Worm (Caenorhabditis elegans) whole organism, L3 larva: ENCODE measurements around the gene nape-1.

Experiments
- R02D3.7 ChIP-seq: fragments of 150-350 bp; optimal IDR thresholded peaks from 2 replicates; lab custom pipeline; 2014; ENCODE audit warnings: missing biosample characterization, missing genetic modification characterization
- ZK546.5 ChIP-seq: sonication (generic microtip); optimal IDR thresholded peaks from 2 replicates; lab custom pipeline; 2017; ENCODE audit warnings: missing biosample characterization, missing genetic modification characterization
- aly-2 ChIP-seq: fragments of 150-350 bp; optimal IDR thresholded peaks from 2 replicates; lab custom pipeline; 2014; ENCODE audit warnings: missing biosample characterization, missing genetic modification characterization
- ama-1 ChIP-seq: fragments of 150-350 bp; optimal IDR thresholded peaks from 2 replicates; lab custom pipeline; 2018
- ceh-16 ChIP-seq: sonication (generic microtip); optimal IDR thresholded peaks from 2 replicates; lab custom pipeline; 2017; ENCODE audit warnings: missing biosample characterization, missing genetic modification characterization
- ceh-28 ChIP-seq: fragments of 150-350 bp; optimal IDR thresholded peaks from 2 replicates; lab custom pipeline; 2014; ENCODE audit warnings: missing biosample characterization, missing genetic modification reagents, missing genetic modification characterization
- ceh-82 ChIP-seq: fragments of 150-350 bp; optimal IDR thresholded peaks from 2 replicates; lab custom pipeline; 2014; ENCODE audit warnings: missing biosample characterization, missing genetic modification characterization
- ceh-9 ChIP-seq: sonication (generic microtip); optimal IDR thresholded peaks from 2 replicates; lab custom pipeline; 2018; ENCODE audit warnings: missing biosample characterization, missing genetic modification characterization
- daf-12 ChIP-seq: fragments of 150-350 bp; optimal IDR thresholded peaks from 2 replicates; lab custom pipeline; 2014; ENCODE audit warnings: missing biosample characterization, missing genetic modification reagents, missing genetic modification characterization
- egl-27 ChIP-seq: sonication (generic microtip); optimal IDR thresholded peaks from 4 replicates; lab custom pipeline; 2017; ENCODE audit warnings: missing biosample characterization, missing genetic modification reagents, missing genetic modification characterization
- egl-5 ChIP-seq: fragments of 150-350 bp; optimal IDR thresholded peaks from 2 replicates; lab custom pipeline; 2017; ENCODE audit warnings: missing biosample characterization, missing genetic modification reagents, missing genetic modification characterization, inconsistent platforms
- elt-1 ChIP-seq: fragments of 150-350 bp; optimal IDR thresholded peaks from 2 replicates; lab custom pipeline; 2014; ENCODE audit warnings: missing biosample characterization, missing genetic modification characterization
- elt-2 ChIP-seq: sonication (generic microtip); optimal IDR thresholded peaks from 2 replicates; lab custom pipeline; 2016; ENCODE audit warnings: missing genetic modification reagents, mild to moderate bottlenecking, missing genetic modification characterization, missing compliant biosample characterization
- elt-3 ChIP-seq, 3 experiments: fragments of 150-350 bp in 1 of 3; sonication (generic microtip) in 2 of 3; optimal IDR thresholded peaks; 2 replicates in 2 of 3; 4 replicates in 1 of 3; lab custom pipeline; 2014 to 2017; ENCODE audit warnings: missing biosample characterization in 3 of 3, missing genetic modification characterization in 3 of 3
- eor-1 ChIP-seq, 2 experiments: fragments of 150-350 bp; optimal IDR thresholded peaks; 2 replicates each; lab custom pipeline; 2014 to 2018; ENCODE audit warnings: missing biosample characterization in 2 of 2, missing genetic modification characterization in 2 of 2
- fkh-10 ChIP-seq: sonication (generic microtip); optimal IDR thresholded peaks from 2 replicates; lab custom pipeline; 2017; ENCODE audit warnings: missing biosample characterization, missing genetic modification reagents, missing genetic modification characterization
- hmg-11 ChIP-seq: sonication (generic microtip); optimal IDR thresholded peaks from 2 replicates; lab custom pipeline; 2016; ENCODE audit warnings: missing genetic modification characterization, missing compliant biosample characterization
- jun-1 ChIP-seq: fragments of 150-350 bp; optimal IDR thresholded peaks from 2 replicates; lab custom pipeline; 2014; ENCODE audit warnings: missing biosample characterization, missing genetic modification reagents, missing genetic modification characterization
- lin-15B ChIP-seq: fragments of 150-350 bp; optimal IDR thresholded peaks from 2 replicates; lab custom pipeline; 2014; ENCODE audit warnings: missing biosample characterization, missing genetic modification characterization
- lin-39 ChIP-seq: fragments of 150-350 bp; optimal IDR thresholded peaks from 2 replicates; lab custom pipeline; 2018; ENCODE audit warnings: missing biosample characterization, missing genetic modification reagents, missing genetic modification characterization
- lsy-12 ChIP-seq: sonication (generic microtip); optimal IDR thresholded peaks from 2 replicates; lab custom pipeline; 2016; ENCODE audit warnings: mild to moderate bottlenecking, missing genetic modification characterization, missing compliant biosample characterization
- mdl-1 ChIP-seq: fragments of 150-350 bp; optimal IDR thresholded peaks from 2 replicates; lab custom pipeline; 2014; ENCODE audit warnings: missing biosample characterization, missing genetic modification characterization
- mml-1 ChIP-seq: fragments of 150-350 bp; sonication (generic microtip); optimal IDR thresholded peaks from 3 replicates; lab custom pipeline; 2014; ENCODE audit warnings: missing biosample characterization, missing genetic modification characterization
- nfya-1 ChIP-seq: sonication (generic microtip); optimal IDR thresholded peaks from 2 replicates; lab custom pipeline; 2017; ENCODE audit warnings: missing genetic modification characterization, mild to moderate bottlenecking, missing compliant biosample characterization, antibody characterized with exemption, moderate library complexity; ENCODE audit not compliant: insufficient read depth
- nhr-11 ChIP-seq: fragments of 150-350 bp; optimal IDR thresholded peaks from 2 replicates; lab custom pipeline; 2014; ENCODE audit warnings: missing biosample characterization, missing genetic modification characterization
- nhr-12 ChIP-seq: fragments of 150-350 bp; optimal IDR thresholded peaks from 2 replicates; lab custom pipeline; 2014; ENCODE audit warnings: missing biosample characterization, missing genetic modification characterization
- nhr-23 ChIP-seq: fragments of 150-350 bp; optimal IDR thresholded peaks from 2 replicates; lab custom pipeline; 2014; ENCODE audit warnings: missing biosample characterization, missing genetic modification reagents, missing genetic modification characterization
- nhr-25 ChIP-seq: sonication (generic microtip); optimal IDR thresholded peaks from 2 replicates; lab custom pipeline; 2017; ENCODE audit warnings: missing biosample characterization, missing genetic modification characterization
- nhr-28 ChIP-seq: fragments of 150-350 bp; optimal IDR thresholded peaks from 2 replicates; lab custom pipeline; 2014; ENCODE audit warnings: missing biosample characterization, missing genetic modification characterization
- nhr-43 ChIP-seq: sonication (generic microtip); optimal IDR thresholded peaks from 2 replicates; lab custom pipeline; 2016; ENCODE audit warnings: mild to moderate bottlenecking, missing genetic modification characterization, missing compliant biosample characterization; ENCODE audit not compliant: poor library complexity, severe bottlenecking
- nhr-67 ChIP-seq: fragments of 150-350 bp; optimal IDR thresholded peaks from 2 replicates; lab custom pipeline; 2014; ENCODE audit warnings: missing biosample characterization, missing genetic modification characterization
- nhr-76 ChIP-seq: fragments of 150-350 bp; sonication (generic microtip); optimal IDR thresholded peaks from 5 replicates; lab custom pipeline; 2014; ENCODE audit warnings: missing biosample characterization, missing genetic modification characterization
- nhr-77 ChIP-seq: fragments of 150-350 bp; optimal IDR thresholded peaks from 2 replicates; lab custom pipeline; 2014; ENCODE audit warnings: missing biosample characterization, missing genetic modification characterization
- pha-4 ChIP-seq: fragments of 150-350 bp; optimal IDR thresholded peaks from 2 replicates; lab custom pipeline; 2014; ENCODE audit warnings: missing biosample characterization, missing genetic modification reagents, missing genetic modification characterization
- pqm-1 ChIP-seq: fragments of 150-350 bp; optimal IDR thresholded peaks from 2 replicates; lab custom pipeline; 2017; ENCODE audit warnings: missing biosample characterization, missing genetic modification characterization, inconsistent platforms
- sea-2 ChIP-seq: fragments of 150-350 bp; sonication (generic microtip); optimal IDR thresholded peaks from 4 replicates; lab custom pipeline; 2014; ENCODE audit warnings: missing biosample characterization, missing genetic modification reagents, missing genetic modification characterization
- skn-1 ChIP-seq: fragments of 150-350 bp; optimal IDR thresholded peaks from 2 replicates; lab custom pipeline; 2014; ENCODE audit warnings: missing biosample characterization, missing genetic modification characterization
- snpc-4 ChIP-seq: fragments of 150-350 bp; optimal IDR thresholded peaks from 2 replicates; lab custom pipeline; 2014; ENCODE audit warnings: missing biosample characterization, missing genetic modification characterization
- tbx-2 ChIP-seq: sonication (generic microtip); optimal IDR thresholded peaks from 2 replicates; lab custom pipeline; 2016; ENCODE audit warnings: mild to moderate bottlenecking, missing genetic modification characterization, missing compliant biosample characterization
- zag-1 ChIP-seq: fragments of 150-350 bp; optimal IDR thresholded peaks from 2 replicates; lab custom pipeline; 2014; ENCODE audit warnings: missing biosample characterization, missing genetic modification characterization
- ztf-4 ChIP-seq: fragments of 150-350 bp; optimal IDR thresholded peaks from 2 replicates; lab custom pipeline; 2014; ENCODE audit warnings: missing biosample characterization, missing genetic modification characterization

The nape-1 gene

DNA sequence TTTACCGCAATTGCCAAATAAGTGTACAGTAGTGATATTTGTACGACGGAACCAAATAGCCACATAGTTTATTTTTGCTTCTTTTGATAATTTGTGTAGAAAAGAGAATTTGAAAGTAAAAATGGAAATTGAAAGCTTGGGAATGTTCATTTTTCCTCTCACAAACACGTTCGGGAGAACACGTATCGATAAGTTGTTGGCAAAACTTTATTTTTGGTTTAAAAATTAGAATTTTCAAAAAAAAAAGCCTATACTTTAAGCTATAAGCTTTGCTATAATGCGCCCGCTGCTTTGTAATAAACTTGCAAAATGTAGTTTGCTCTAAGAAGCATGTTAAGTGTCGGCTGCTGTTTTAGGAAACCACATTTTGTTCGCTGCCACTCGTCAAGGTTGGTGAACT is 14.7 kb upstream of the nape-1 start, which contains the start of gene Y37E11AR.7:
Gene Y37E11AR.7, minus strand, starts transcription at position 101 of the 400 bp plus-strand sequence.
- TF ChIP-seq nhr-28 (tag; lab: Kevin White, UChicago) (no peak), hmg-11 (no peak)

DNA sequence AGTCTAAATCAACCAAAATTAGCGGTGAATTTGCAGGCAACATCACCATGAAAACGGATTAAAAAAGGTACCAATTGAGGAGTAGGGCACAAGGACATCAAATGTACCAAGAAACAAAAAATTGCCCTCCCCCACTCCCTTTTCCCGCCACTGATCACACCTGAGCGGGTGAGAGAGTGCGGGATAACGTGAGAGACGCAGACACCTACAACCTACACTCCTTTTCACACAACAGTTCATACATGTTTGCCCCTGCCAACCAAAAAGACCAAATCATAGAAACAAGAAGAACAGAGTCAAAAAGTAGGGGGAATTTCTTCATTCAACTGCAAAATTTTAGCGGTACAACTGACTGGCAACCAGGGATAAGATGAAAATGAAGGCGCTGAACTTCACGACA is 11.6 kb upstream of the nape-1 start:
- TF ChIP-seq nhr-11 (no peak), sea-2 (GFP tag; lab: Kevin White, UChicago) (no peak), pha-4 (no peak)
- TF ChIP-seq, all 47 proteins: peak for 0

DNA sequence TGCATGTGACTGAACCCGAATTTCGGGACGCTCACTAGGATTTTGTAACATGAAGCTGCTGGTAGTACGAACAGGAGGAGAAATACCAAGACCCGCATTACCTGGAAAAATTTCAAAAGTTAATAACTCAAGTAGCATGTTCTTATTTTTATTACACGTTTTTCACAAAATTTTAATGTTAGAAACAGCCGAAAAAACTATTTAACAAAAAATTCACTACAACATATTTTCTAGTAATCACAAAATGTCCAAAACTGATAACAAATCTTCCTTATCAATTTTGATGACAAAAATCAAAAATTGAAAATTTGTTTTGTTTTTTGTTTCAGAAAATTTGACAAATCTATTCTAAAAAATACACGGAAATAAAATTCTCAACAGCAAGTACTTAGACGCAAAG is 10.3 kb upstream of the nape-1 start, which contains the start of gene ugt-45:
Gene ugt-45, minus strand, starts transcription at position 101 of the 400 bp plus-strand sequence.
- TF ChIP-seq zag-1 (tag; lab: Kevin White, UChicago) (no peak), mdl-1 (tag; lab: Kevin White, UChicago) (no peak), elt-1 (tag; lab: Kevin White, UChicago) (no peak), nhr-11 (no peak), snpc-4 (tag; lab: Kevin White, UChicago) (no peak), daf-12 (no peak), nhr-12 (tag; lab: Kevin White, UChicago) (no peak), ceh-82 (tag; lab: Kevin White, UChicago) (no peak), tbx-2 (tag; lab: Kevin White, UChicago) (no peak), egl-27 (no peak), ceh-28 (tag; lab: Kevin White, UChicago) (no peak)
- TF ChIP-seq, all 47 proteins: peak for 0

DNA sequence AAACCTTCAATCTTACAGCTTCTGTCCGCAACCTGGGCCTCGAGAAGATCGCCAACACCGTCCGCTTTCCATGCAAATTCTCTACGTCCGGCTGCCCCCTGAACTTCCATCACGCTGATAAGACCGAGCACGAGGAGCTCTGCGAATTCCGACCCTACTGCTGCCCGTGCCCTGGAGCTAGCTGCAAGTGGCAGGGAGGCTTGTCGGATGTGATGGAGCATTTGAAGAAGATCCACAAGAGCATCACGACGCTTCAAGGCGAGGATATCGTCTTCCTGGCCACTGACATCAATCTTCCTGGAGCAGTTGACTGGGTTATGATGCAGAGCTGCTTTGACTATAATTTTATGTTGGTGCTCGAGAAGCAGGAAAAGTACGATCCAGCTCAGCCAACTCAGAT is 5.1 kb upstream of the nape-1 start:
- no peak for TF ChIP-seq egl-27
- TF ChIP-seq ama-1: no peak
- TF ChIP-seq nhr-11: no peak
- TF ChIP-seq ZK546.5 (tag; lab: Kevin White, UChicago): no peak
- TF ChIP-seq ceh-16 (tag; lab: Kevin White, UChicago): no peak
- no peak for TF ChIP-seq nhr-76
- TF ChIP-seq elt-2 (tag; lab: Kevin White, UChicago): no peak
- TF ChIP-seq eor-1 (tag; optimal IDR thresholded peaks at IDR 0.05; lab: Kevin White, UChicago): no peak
- TF ChIP-seq ceh-9: no peak
- no peak for TF ChIP-seq ztf-4 (tag; lab: Kevin White, UChicago)
- no peak for TF ChIP-seq fkh-10 (GFP tag; lab: Kevin White, UChicago)
- no peak for TF ChIP-seq sea-2 (GFP tag; lab: Kevin White, UChicago)

DNA sequence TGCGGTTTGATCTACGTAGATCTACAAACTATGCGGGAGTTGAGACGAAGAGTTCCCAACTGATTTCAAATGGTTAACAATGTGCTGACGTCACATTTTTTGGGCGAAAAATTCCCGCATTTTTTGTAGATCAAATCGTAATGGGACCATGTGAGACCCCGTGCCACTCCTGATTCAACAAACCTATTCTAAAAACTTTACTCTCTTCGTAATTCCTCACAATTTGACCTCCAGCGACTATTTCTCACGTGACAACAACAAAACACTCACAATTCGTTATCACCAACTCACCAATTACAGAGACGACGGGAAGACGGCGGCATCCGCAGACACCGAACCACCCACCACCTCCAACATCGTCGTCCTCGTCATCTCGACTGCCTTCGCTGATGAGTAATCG is 3.1 kb upstream of the nape-1 start, which contains the start of gene siah-1:
Gene siah-1, plus strand, starts transcription at position 301 of the 400 bp plus-strand sequence.
- TF ChIP-seq pqm-1 (tag; lab: Kevin White, UChicago) (peak; percentile 22), ztf-4 (tag; lab: Kevin White, UChicago) (no peak), elt-2 (tag; lab: Kevin White, UChicago) (peak; percentile 25)

DNA sequence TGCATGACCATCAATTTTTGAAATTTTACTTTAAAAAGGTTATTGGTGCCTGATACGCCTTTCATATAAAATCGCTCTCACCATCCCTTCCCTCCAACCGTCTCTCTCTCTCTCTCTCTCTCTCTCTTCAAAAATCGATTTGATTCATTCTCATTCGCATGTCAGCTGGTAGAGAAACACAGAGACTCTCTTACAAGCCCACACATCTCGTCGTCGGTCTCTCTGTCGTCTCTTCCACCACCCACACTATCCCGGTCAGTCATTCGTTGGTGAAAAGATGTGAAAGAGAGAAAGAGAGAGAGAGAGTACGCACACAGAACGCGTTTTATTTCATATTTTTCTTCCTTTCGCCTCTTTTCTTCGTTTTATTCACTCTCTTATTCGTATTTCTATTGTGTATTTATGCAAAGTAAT is 1.8 kb upstream of the nape-1 start:
- TF ChIP-seq ceh-16 (tag; lab: Kevin White, UChicago) (no peak), daf-12 (no peak), snpc-4 (tag; lab: Kevin White, UChicago) (peak; percentile 36), egl-27 (no peak), hmg-11 (peak; percentile 90), mdl-1 (tag; lab: Kevin White, UChicago) (peak; percentile 33), nhr-67 (no peak), nhr-11 (no peak), skn-1 (tag; lab: Kevin White, UChicago) (peak; percentile 80), lsy-12 (peak; percentile 48), nhr-25 (peak; percentile 88), pha-4 (peak; percentile 75), R02D3.7 (tag; lab: Kevin White, UChicago) (peak; percentile 60), ama-1 (peak; percentile 31), egl-5 (peak; percentile 86), elt-1 (tag; lab: Kevin White, UChicago) (no peak), nfya-1 (tag; lab: Kevin White, UChicago) (peak; percentile 93), ceh-9 (no peak), tbx-2 (tag; lab: Kevin White, UChicago) (peak; percentile 60), lin-15B (tag; lab: Kevin White, UChicago) (peak; percentile 78), lin-39 (tag; lab: Kevin White, UChicago) (peak; percentile 82), nhr-77 (tag; lab: Kevin White, UChicago) (peak; percentile 10), zag-1 (tag; lab: Kevin White, UChicago) (no peak), nhr-23 (tag; lab: Kevin White, UChicago) (peak; percentile 75), jun-1 (tag; lab: Kevin White, UChicago) (peak; percentile 85), elt-2 (tag; lab: Kevin White, UChicago) (peak; percentile 66), elt-3 (tag; optimal IDR thresholded peaks at IDR 0.05; lab: Kevin White, UChicago) (no peak), pqm-1 (tag; lab: Kevin White, UChicago) (peak; percentile 72), nhr-43 (tag; lab: Kevin White, UChicago) (peak; percentile 51), ztf-4 (tag; lab: Kevin White, UChicago) (no peak), mml-1 (tag; lab: Kevin White, UChicago) (no peak), aly-2 (tag; lab: Kevin White, UChicago) (no peak)
